Worm (Caenorhabditis elegans) whole organism, dauer: Measurements from ENCODE around the gene str-123.

ENCODE experiments used
- unc-62 ChIP-seq: sonication (generic microtip); optimal IDR thresholded peaks from 2 replicates; lab custom pipeline; 2017; ENCODE audit warnings: missing biosample characterization, missing genetic modification reagents, missing genetic modification characterization

Gene str-123

ce11 chrX:12790036-12790435 is at the start of gene str-123:
Gene str-123 (plus strand): TSS chrX:12790336.
- no peak for TF ChIP-seq unc-62 (GFP tag; lab: Kevin White, UChicago)

- no peak for TF ChIP-seq unc-62 (GFP tag; lab: Kevin White, UChicago)
Observed at ce11 chrX:12749530-12750240, 40.5 kb upstream of the str-123 start, which contains the start of gene pgp-14. Gene pgp-14 (minus strand): TSS chrX:12749580.

- no peak for TF ChIP-seq unc-62 (GFP tag; lab: Kevin White, UChicago)
Observed at ce11 chrX:12750805-12751204, 39.3 kb upstream of the str-123 start.

DNA sequence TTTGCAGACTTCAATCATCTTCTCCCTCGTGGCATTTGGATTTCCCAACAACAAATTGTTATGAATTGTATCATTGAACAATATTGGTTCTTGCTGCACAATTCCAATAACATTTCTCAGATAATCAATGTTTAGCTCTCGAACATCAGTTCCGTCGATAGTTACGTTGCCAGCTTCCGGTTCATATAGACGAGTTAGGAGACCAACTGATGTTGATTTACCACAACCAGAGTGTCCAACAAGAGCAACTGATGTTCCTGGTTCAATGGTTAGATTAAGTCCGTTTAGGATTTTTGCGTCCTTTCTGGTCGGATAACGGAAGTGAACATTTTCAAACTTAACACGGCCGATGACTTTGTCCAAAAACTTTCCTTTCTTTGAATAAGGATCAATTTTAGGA is 36.1 kb upstream of the str-123 start:
- no peak for TF ChIP-seq unc-62 (GFP tag; lab: Kevin White, UChicago)

DNA sequence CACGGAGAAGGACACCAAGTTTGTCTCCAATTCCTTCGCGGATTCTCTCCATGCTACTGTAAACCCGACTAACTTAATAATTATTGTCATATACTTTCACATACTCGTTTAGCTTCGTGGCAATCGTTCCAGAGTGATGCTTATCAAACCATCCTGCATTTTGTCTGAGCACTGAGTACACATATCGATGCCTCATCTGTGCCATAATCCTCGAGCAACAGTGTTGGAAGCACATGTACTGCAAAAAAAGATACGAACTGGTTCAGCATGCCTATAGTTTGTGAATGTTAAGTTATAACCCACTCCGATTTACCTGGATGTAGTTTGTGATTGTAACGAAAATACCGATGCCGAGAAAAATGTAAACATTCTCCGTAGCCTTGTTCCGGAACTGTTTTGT is 35.1 kb upstream of the str-123 start:
- no peak for TF ChIP-seq unc-62 (GFP tag; lab: Kevin White, UChicago)

- TF ChIP-seq unc-62 (GFP tag; lab: Kevin White, UChicago): no peak
Observed at ce11 chrX:12759010-12759409, 31.1 kb upstream of the str-123 start.

- TF ChIP-seq unc-62 (GFP tag; lab: Kevin White, UChicago): no peak
Observed at ce11 chrX:12759642-12760041, 30.5 kb upstream of the str-123 start.

DNA sequence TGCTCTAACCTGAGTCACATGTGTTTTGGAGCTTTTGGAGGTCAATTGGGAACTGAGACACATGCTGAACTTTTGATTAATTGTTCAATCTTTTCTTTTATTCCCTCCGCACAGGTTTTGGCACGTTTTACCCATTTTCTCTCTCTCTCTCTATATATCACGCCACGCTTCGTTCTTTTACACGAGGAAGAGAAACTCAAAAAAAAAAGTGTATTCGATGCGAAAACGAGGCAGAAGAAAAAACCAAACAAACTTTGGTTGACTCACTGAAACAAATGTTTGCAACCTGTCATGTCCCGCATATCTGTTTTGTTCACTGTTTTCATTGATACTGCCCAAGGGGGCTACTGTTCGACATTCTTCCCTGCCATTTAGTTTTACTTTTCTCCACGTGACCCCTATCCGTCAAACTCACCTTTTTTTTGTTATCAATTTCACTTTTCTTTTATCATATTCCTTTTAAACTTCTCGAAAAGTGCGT is 28.8 kb upstream of the str-123 start:
- no peak for TF ChIP-seq unc-62 (GFP tag; lab: Kevin White, UChicago)

DNA sequence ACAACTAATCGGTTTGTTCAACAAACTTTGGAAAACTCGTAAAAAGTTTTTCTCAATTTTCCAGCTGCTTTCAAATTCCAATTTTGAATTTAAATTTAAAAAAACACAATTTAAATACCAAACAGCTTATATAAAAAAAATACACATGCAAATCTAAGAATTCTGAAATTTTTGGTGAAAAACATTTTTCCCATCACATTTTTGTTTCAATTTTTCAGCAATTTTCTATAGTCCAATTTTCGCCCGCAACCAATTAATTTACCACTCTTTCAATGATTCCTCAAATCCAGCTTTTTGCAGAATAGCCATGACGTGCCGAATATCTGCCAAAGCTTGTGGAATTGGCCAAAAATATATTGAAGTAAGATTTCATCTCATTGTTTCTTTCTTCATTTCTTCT is 28.4 kb upstream of the str-123 start, which contains the start of gene cept-1:
Gene cept-1 (plus strand): TSS at position 301 of the 400 bp plus-strand sequence.
- no peak for TF ChIP-seq unc-62 (GFP tag; lab: Kevin White, UChicago)

DNA sequence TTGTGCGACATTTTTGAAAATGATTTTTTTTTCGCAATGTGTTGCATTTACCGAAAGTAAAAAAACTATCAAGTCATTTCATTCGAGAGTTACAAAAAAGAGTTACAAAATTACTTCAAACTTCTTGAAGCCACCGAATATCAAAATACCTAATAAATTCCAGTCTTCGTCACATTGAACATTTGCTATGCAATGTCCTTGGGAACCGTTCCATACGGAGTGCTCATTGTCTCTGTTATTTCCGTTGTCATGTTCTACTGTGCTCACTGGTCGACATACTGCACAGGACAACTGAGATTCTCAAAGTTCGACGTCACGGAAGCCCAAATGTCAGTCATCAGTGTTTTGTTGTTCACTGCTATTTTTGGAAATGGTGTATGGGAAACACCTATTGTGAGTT is 26.1 kb upstream of the str-123 start:
- no peak for TF ChIP-seq unc-62 (GFP tag; lab: Kevin White, UChicago)

DNA sequence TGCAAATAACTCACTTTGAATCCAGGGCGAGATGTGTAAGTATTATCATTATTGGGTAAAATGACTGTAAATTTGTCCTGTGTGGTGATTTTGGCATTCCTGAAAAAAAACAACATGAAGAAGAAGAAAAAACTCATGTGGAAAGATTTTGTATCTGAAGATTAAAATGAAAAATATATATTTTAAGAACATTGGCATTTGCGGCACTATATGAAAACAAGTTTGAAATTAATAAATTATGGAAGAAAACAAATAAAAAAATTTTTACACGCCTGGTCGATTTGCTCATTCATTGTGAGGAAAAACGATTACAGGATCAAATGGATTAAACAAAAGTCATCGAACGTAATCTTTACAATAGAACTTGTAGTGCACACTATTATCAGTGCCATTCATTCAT is 20.4 kb upstream of the str-123 start, which contains the start of gene ilc-17.1:
Gene ilc-17.1 (minus strand): TSS at position 101 of the 400 bp plus-strand sequence.
- no peak for TF ChIP-seq unc-62 (GFP tag; lab: Kevin White, UChicago)

ce11 chrX:12780674-12781073 is 9.5 kb upstream of the str-123 start:
- no peak for TF ChIP-seq unc-62 (GFP tag; lab: Kevin White, UChicago)

- no peak for TF ChIP-seq unc-62 (GFP tag; lab: Kevin White, UChicago)
Observed at ce11 chrX:12781712-12782444, 8.3 kb upstream of the str-123 start, which contains the start of gene alh-13. Gene alh-13 (plus strand): TSS chrX:12782394.

DNA sequence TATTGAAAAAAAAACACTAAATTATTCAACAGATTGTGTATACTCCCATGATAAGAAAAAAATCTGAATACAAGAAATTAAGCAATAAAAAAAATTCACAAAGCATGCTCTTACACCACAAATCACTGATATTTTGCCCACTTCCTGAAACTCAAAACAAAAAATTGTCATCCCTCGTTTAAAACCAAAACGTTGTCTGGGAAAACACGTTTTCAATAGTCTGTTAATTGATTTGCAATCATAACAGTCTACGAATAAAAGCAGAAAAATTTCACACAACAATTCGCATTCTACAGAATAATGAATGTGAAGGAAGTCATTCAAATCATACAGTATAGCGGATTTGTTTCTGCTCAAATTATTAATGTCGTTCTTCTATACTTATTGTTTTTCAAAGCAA is 2.5 kb upstream of the str-123 start, which contains the start of gene str-124:
Gene str-124 (plus strand): TSS at position 301 of the 400 bp plus-strand sequence.
- TF ChIP-seq unc-62 (GFP tag; lab: Kevin White, UChicago): no peak

DNA sequence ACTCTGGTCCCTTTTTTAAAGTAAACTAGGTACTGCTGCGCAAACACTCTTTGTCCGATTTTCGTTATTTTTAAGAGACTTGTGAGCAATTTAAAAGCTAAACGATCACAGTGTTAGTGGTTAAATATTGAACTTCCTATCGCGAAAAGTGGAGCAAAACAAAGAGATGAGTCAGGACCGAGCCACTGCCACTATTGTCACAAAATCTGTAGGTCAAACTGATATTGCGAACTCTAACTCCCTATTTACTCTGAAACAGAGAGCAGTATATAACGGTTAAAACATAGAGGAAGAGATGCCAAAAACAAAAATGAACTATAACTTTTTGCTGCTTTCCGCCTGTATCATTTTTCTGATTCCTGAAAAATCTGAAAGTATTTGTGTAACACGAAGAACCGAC is 2.4 kb downstream of the str-123 start, which contains the start of gene abf-5:
Gene abf-5 (plus strand): TSS at position 301 of the 400 bp plus-strand sequence.
- TF ChIP-seq unc-62 (GFP tag; lab: Kevin White, UChicago): no peak

DNA sequence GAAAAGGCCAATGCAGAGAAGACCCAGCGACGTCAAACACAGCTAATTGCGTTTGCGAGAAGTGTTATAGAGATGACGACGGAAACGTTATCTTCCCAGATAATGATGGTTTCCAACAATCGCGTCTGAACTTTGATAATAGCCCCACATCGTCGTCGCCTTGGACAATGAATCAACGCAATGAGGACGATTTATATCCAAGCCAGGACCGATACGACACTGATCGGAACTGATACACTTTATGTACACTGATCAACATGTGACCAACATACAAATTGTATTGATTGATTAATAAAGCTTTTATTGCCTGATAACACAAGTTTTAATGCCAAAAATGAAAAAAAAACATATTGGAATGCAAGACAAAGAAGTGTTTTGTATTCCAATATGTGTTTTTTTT is 2.9 kb downstream of the str-123 start:
- no peak for TF ChIP-seq unc-62 (GFP tag; lab: Kevin White, UChicago)
